Fruit fly (Drosophila melanogaster) whole organism, prepupa: ENCODE results near the gene Edc3.

ENCODE experiments used
- Blimp-1 ChIP-seq: fragments of 200-800 bp; sonication (Bioruptor generic); optimal IDR thresholded peaks from 3 replicates; lab custom pipeline; 2017; ENCODE audit warnings: missing biosample characterization, missing genetic modification characterization, mild to moderate bottlenecking, moderate library complexity, missing genetic modification reagents
- CG10669 ChIP-seq: fragments of 200-800 bp; sonication (Bioruptor generic); optimal IDR thresholded peaks from 3 replicates; lab custom pipeline; 2018; ENCODE audit warnings: missing biosample characterization, mild to moderate bottlenecking, missing genetic modification characterization, moderate library complexity
- CG11294 ChIP-seq: fragments of 200-800 bp; sonication (Bioruptor generic); IDR thresholded peaks from 2 replicates; pipeline ENCODE4 v1.3.6; 2022; ENCODE audit warnings: missing biosample characterization, missing genetic modification characterization
- CG11762 ChIP-seq: fragments of 200-800 bp; sonication (Bioruptor generic); optimal IDR thresholded peaks from 3 replicates; lab custom pipeline; 2016; ENCODE audit warnings: missing biosample characterization, missing genetic modification characterization; ENCODE audit not compliant: insufficient read depth
- CG11902 ChIP-seq: fragments of 200-800 bp; sonication (Bioruptor generic); optimal IDR thresholded peaks from 3 replicates; lab custom pipeline; 2016; ENCODE audit warnings: missing biosample characterization, missing genetic modification characterization
- CG15336 ChIP-seq: fragments of 200-800 bp; sonication (Bioruptor generic); IDR thresholded peaks from 2 replicates; pipeline ENCODE4 v1.3.6; 2022; ENCODE audit warnings: missing biosample characterization, missing genetic modification characterization
- CG1621 ChIP-seq: fragments of 200-800 bp; sonication (Bioruptor generic); optimal IDR thresholded peaks from 3 replicates; lab custom pipeline; 2018; ENCODE audit warnings: missing biosample characterization, mild to moderate bottlenecking, missing genetic modification characterization
- CG3032 ChIP-seq: fragments of 200-800 bp; optimal IDR thresholded peaks from 2 replicates; lab custom pipeline; 2019; ENCODE audit warnings: missing biosample characterization, mild to moderate bottlenecking, missing genetic modification characterization, moderate library complexity
- CG31627 ChIP-seq: fragments of 200-800 bp; sonication (Bioruptor generic); optimal IDR thresholded peaks from 3 replicates; lab custom pipeline; 2016; ENCODE audit warnings: missing biosample characterization, missing genetic modification characterization
- CG32006 ChIP-seq: fragments of 200-800 bp; sonication (Bioruptor generic); optimal IDR thresholded peaks from 3 replicates; lab custom pipeline; 2017; ENCODE audit warnings: missing biosample characterization, mild to moderate bottlenecking, missing genetic modification characterization
- CG34406 ChIP-seq: fragments of 200-800 bp; sonication (Bioruptor generic); optimal IDR thresholded peaks from 3 replicates; lab custom pipeline; 2016; ENCODE audit warnings: missing biosample characterization, missing genetic modification characterization
- CG3919 ChIP-seq: fragments of 200-800 bp; sonication (Bioruptor generic); optimal IDR thresholded peaks from 3 replicates; lab custom pipeline; 2016; ENCODE audit warnings: missing biosample characterization, missing genetic modification characterization
- CG4318 ChIP-seq: fragments of 200-800 bp; sonication (Bioruptor generic); optimal IDR thresholded peaks from 3 replicates; lab custom pipeline; 2017; ENCODE audit warnings: missing biosample characterization, mild to moderate bottlenecking, missing genetic modification characterization
- CG6163 ChIP-seq: fragments of 200-800 bp; sonication (Bioruptor generic); IDR thresholded peaks from 3 replicates; pipeline ENCODE4 v1.3.6; 2022; ENCODE audit warnings: missing biosample characterization, missing genetic modification characterization
- CG6276 ChIP-seq: fragments of 200-800 bp; sonication (Bioruptor generic); optimal IDR thresholded peaks from 2 replicates; lab custom pipeline; 2017; ENCODE audit warnings: missing biosample characterization, mild to moderate bottlenecking, missing genetic modification characterization
- CG6792 ChIP-seq: fragments of 200-800 bp; sonication (Bioruptor generic); optimal IDR thresholded peaks from 3 replicates; lab custom pipeline; 2016; ENCODE audit warnings: missing biosample characterization, missing genetic modification characterization
- CG6808 ChIP-seq: fragments of 200-800 bp; sonication (Bioruptor generic); optimal IDR thresholded peaks from 3 replicates; lab custom pipeline; 2017; ENCODE audit warnings: missing biosample characterization, missing genetic modification characterization, mild to moderate bottlenecking, moderate library complexity, missing genetic modification reagents
- CG6854 ChIP-seq: fragments of 200-800 bp; sonication (Bioruptor generic); optimal IDR thresholded peaks from 2 replicates; lab custom pipeline; 2017; ENCODE audit warnings: missing biosample characterization, mild to moderate bottlenecking, missing genetic modification characterization
- CG7368 ChIP-seq: fragments of 200-800 bp; sonication (Bioruptor generic); optimal IDR thresholded peaks from 3 replicates; lab custom pipeline; 2016; ENCODE audit warnings: missing biosample characterization, missing genetic modification characterization
- CG8119 ChIP-seq: fragments of 200-800 bp; sonication (Bioruptor generic); IDR thresholded peaks from 3 replicates; pipeline ENCODE4 v1.3.6; 2022; ENCODE audit warnings: missing biosample characterization, missing genetic modification characterization
- CG8319 ChIP-seq: fragments of 200-800 bp; sonication (Bioruptor generic); optimal IDR thresholded peaks from 3 replicates; lab custom pipeline; 2016; ENCODE audit warnings: missing biosample characterization, missing genetic modification characterization
- CG8632 ChIP-seq: fragments of 200-800 bp; sonication (Bioruptor generic); optimal IDR thresholded peaks from 3 replicates; lab custom pipeline; 2016; ENCODE audit warnings: missing biosample characterization, missing genetic modification characterization
- CG9139 ChIP-seq: fragments of 200-800 bp; sonication (Bioruptor generic); optimal IDR thresholded peaks from 3 replicates; lab custom pipeline; 2017; ENCODE audit warnings: missing biosample characterization, mild to moderate bottlenecking, missing genetic modification characterization
- Eip75B ChIP-seq: fragments of 200-800 bp; sonication (Bioruptor generic); optimal IDR thresholded peaks from 3 replicates; lab custom pipeline; 2016; ENCODE audit warnings: missing biosample characterization, missing genetic modification characterization
- Eip78C ChIP-seq: fragments of 200-800 bp; sonication (Bioruptor generic); peaks from one replicate; lab custom pipeline; 2016; ENCODE audit warnings: missing biosample characterization, missing genetic modification characterization
- Eip93F ChIP-seq: fragments of 200-800 bp; sonication (Bioruptor generic); optimal IDR thresholded peaks from 2 replicates; lab custom pipeline; 2016; ENCODE audit warnings: missing biosample characterization, mild to moderate bottlenecking, missing genetic modification characterization
- Ets21C ChIP-seq: fragments of 200-800 bp; sonication (Bioruptor generic); optimal IDR thresholded peaks from 3 replicates; lab custom pipeline; 2016; ENCODE audit warnings: missing biosample characterization, missing genetic modification characterization
- Ets96B ChIP-seq: fragments of 200-800 bp; optimal IDR thresholded peaks from 2 replicates; lab custom pipeline; 2019; ENCODE audit warnings: missing biosample characterization, mild to moderate bottlenecking, missing genetic modification characterization, moderate library complexity
- Gug ChIP-seq: fragments of 200-800 bp; sonication (Bioruptor generic); IDR thresholded peaks from 2 replicates; pipeline ENCODE4 v1.3.6; 2022; ENCODE audit warnings: missing biosample characterization, missing genetic modification characterization
- Hr38 ChIP-seq: sonication (Bioruptor generic); optimal IDR thresholded peaks from 2 replicates; lab custom pipeline; 2016; ENCODE audit warnings: missing biosample characterization, missing genetic modification characterization
- Hr39 ChIP-seq: fragments of 200-800 bp; sonication (Bioruptor generic); optimal IDR thresholded peaks from 2 replicates; lab custom pipeline; 2016; ENCODE audit warnings: missing biosample characterization, missing genetic modification characterization
- Hr4 ChIP-seq: fragments of 200-800 bp; sonication (Bioruptor generic); optimal IDR thresholded peaks from 3 replicates; lab custom pipeline; 2016; ENCODE audit warnings: missing biosample characterization, missing genetic modification characterization
- Lpt ChIP-seq: fragments of 200-800 bp; sonication (Bioruptor generic); optimal IDR thresholded peaks from 3 replicates; lab custom pipeline; 2016; ENCODE audit warnings: missing biosample characterization, missing genetic modification characterization
- Met ChIP-seq: fragments of 200-800 bp; sonication (Bioruptor generic); optimal IDR thresholded peaks from 3 replicates; lab custom pipeline; 2016; ENCODE audit warnings: missing biosample characterization, missing genetic modification characterization
- Smox ChIP-seq: fragments of 200-800 bp; sonication (Bioruptor generic); optimal IDR thresholded peaks from 3 replicates; lab custom pipeline; 2016; ENCODE audit warnings: missing biosample characterization, missing genetic modification characterization
- Sox14 ChIP-seq: fragments of 200-800 bp; sonication (Bioruptor generic); optimal IDR thresholded peaks from 3 replicates; lab custom pipeline; 2016; ENCODE audit warnings: missing biosample characterization, missing genetic modification characterization
- Sox15 ChIP-seq: fragments of 200-800 bp; sonication (Bioruptor generic); optimal IDR thresholded peaks from 3 replicates; lab custom pipeline; 2016; ENCODE audit warnings: missing biosample characterization, missing genetic modification characterization
- achi ChIP-seq: fragments of 200-800 bp; sonication (Bioruptor generic); optimal IDR thresholded peaks from 3 replicates; lab custom pipeline; 2016; ENCODE audit warnings: missing biosample characterization, missing genetic modification characterization
- acj6 ChIP-seq: fragments of 200-800 bp; sonication (Bioruptor generic); optimal IDR thresholded peaks from 3 replicates; lab custom pipeline; 2016; ENCODE audit warnings: missing biosample characterization, missing genetic modification characterization
- cyc ChIP-seq: fragments of 200-800 bp; sonication (Bioruptor generic); optimal IDR thresholded peaks from 3 replicates; lab custom pipeline; 2016; ENCODE audit warnings: missing biosample characterization, missing genetic modification characterization
- dac ChIP-seq: fragments of 200-800 bp; sonication (Bioruptor generic); optimal IDR thresholded peaks from 2 replicates; lab custom pipeline; 2017; ENCODE audit warnings: missing biosample characterization, mild to moderate bottlenecking, missing genetic modification characterization
- eg ChIP-seq: fragments of 200-800 bp; sonication (Bioruptor generic); IDR thresholded peaks from 3 replicates; pipeline ENCODE4 v1.3.6; 2022; ENCODE audit warnings: missing biosample characterization, missing genetic modification characterization
- esn ChIP-seq: fragments of 200-800 bp; sonication (Bioruptor generic); optimal IDR thresholded peaks from 2 replicates; lab custom pipeline; 2016; ENCODE audit warnings: missing biosample characterization, mild to moderate bottlenecking, missing genetic modification characterization, moderate library complexity
- fd59A ChIP-seq: fragments of 200-800 bp; sonication (Bioruptor generic); optimal IDR thresholded peaks from 2 replicates; lab custom pipeline; 2017; ENCODE audit warnings: missing biosample characterization, mild to moderate bottlenecking, missing genetic modification characterization, missing genetic modification reagents
- fd85E ChIP-seq: fragments of 200-800 bp; sonication (Bioruptor generic); optimal IDR thresholded peaks from 3 replicates; lab custom pipeline; 2016; ENCODE audit warnings: missing biosample characterization, missing genetic modification characterization
- lz ChIP-seq: fragments of 200-800 bp; sonication (Bioruptor generic); optimal IDR thresholded peaks from 3 replicates; lab custom pipeline; 2016; ENCODE audit warnings: missing biosample characterization, missing genetic modification characterization
- net ChIP-seq: fragments of 200-800 bp; sonication (Bioruptor generic); optimal IDR thresholded peaks from 3 replicates; lab custom pipeline; 2016; ENCODE audit warnings: missing biosample characterization, missing genetic modification characterization
- pdm3 ChIP-seq: fragments of 200-800 bp; sonication (Bioruptor generic); optimal IDR thresholded peaks from 3 replicates; lab custom pipeline; 2016; ENCODE audit warnings: missing biosample characterization, missing genetic modification characterization
- salr ChIP-seq, 2 experiments: fragments of 200-800 bp; sonication (Bioruptor generic); optimal IDR thresholded peaks; 3 replicates each; lab custom pipeline; 2016 to 2018; ENCODE audit warnings: missing biosample characterization in 2 of 2, missing genetic modification characterization in 2 of 2, mild to moderate bottlenecking in 1 of 2
- ss ChIP-seq, 2 experiments: fragments of 200-800 bp; sonication (Bioruptor generic); optimal IDR thresholded peaks; 2 replicates in 1 of 2; 3 replicates in 1 of 2; lab custom pipeline; 2017 to 2018; ENCODE audit warnings: mild to moderate bottlenecking in 2 of 2, missing biosample characterization in 2 of 2, missing genetic modification characterization in 2 of 2, moderate library complexity in 1 of 2
- svp ChIP-seq: fragments of 200-800 bp; sonication (Bioruptor generic); peaks from one replicate; lab custom pipeline; 2016; ENCODE audit warnings: missing biosample characterization, missing genetic modification characterization
- topi ChIP-seq: fragments of 200-800 bp; sonication (Bioruptor generic); optimal IDR thresholded peaks from 3 replicates; lab custom pipeline; 2016; ENCODE audit warnings: missing biosample characterization, missing genetic modification characterization
- vri ChIP-seq: fragments of 200-800 bp; sonication (Bioruptor generic); optimal IDR thresholded peaks from 3 replicates; lab custom pipeline; 2016; ENCODE audit warnings: missing biosample characterization, mild to moderate bottlenecking, missing genetic modification characterization

The Edc3 gene

DNA sequence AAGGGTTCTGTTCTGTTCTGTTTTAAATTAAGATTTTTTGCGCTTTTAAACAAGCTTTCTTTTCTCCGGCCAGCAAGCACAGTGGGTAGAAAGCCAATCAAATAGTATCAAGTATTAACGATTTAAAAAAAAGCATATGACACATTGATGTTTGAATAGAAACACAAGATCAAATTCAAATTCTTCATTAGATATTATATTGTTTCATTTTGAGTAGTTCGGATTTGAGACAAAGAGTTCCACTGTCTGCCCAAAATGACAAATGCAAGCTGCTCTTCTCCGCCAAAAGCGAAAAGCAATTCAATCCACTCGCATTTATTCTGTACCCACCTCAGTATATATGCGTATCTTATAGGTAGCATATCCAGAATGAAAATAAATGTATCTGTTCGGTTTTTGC is 27.4 kb downstream of the Edc3 start:
- peak; percentile 24 for TF ChIP-seq CG11762
- peak; percentile 29 for TF ChIP-seq CG7368
- no peak for TF ChIP-seq CG11294 (GFP tag; lab: Robert Waterston, UW)
- peak; percentile 65 for TF ChIP-seq CG6792 (GFP tag; lab: Kevin White, UChicago)
- peak; percentile 89 for TF ChIP-seq CG31627 (GFP tag; lab: Kevin White, UChicago)
- TF ChIP-seq Ets96B: no peak
- TF ChIP-seq dac (GFP tag; lab: Kevin White, UChicago): no peak
- no peak for TF ChIP-seq ss (GFP tag; optimal IDR thresholded peaks at IDR 0.05; lab: Kevin White, UChicago)
- TF ChIP-seq Met (GFP tag; lab: Kevin White, UChicago): peak; percentile 90
- no peak for TF ChIP-seq Hr38 (GFP tag; lab: Kevin White, UChicago)
- TF ChIP-seq Ets21C (GFP tag; lab: Kevin White, UChicago): peak; percentile 80
- peak; percentile 68 for TF ChIP-seq achi (GFP tag; lab: Kevin White, UChicago)
- TF ChIP-seq esn (GFP tag; lab: Kevin White, UChicago): peak; percentile 90
- TF ChIP-seq CG3919 (GFP tag; lab: Kevin White, UChicago): peak; percentile 66
- no peak for TF ChIP-seq CG6276
- peak; percentile 56 for TF ChIP-seq net (GFP tag; lab: Kevin White, UChicago)
- peak; percentile 85 for TF ChIP-seq topi
- no peak for TF ChIP-seq CG3032
- peak; percentile 80 for TF ChIP-seq Eip75B (GFP tag; lab: Kevin White, UChicago)
- peak; percentile 88 for TF ChIP-seq Smox (GFP tag; lab: Kevin White, UChicago)
- peak; percentile 65 for TF ChIP-seq CG8632 (GFP tag; lab: Kevin White, UChicago)
- TF ChIP-seq Gug (GFP tag; lab: Robert Waterston, UW): no peak
- peak; percentile 66 for TF ChIP-seq Sox15 (GFP tag; lab: Kevin White, UChicago)
- TF ChIP-seq pdm3 (GFP tag; lab: Kevin White, UChicago): peak; percentile 68
- TF ChIP-seq CG6854: peak; percentile 10
- no peak for TF ChIP-seq fd85E (GFP tag; lab: Kevin White, UChicago)
- peak; percentile 80 for TF ChIP-seq Sox14 (GFP tag; lab: Kevin White, UChicago)
- peak; percentile 90 for TF ChIP-seq Eip78C (GFP tag; lab: Kevin White, UChicago)
- peak; percentile 37 for TF ChIP-seq CG10669 (GFP tag; lab: Kevin White, UChicago)
- peak; percentile 55 for TF ChIP-seq Eip93F (GFP tag; lab: Kevin White, UChicago)
- peak; percentile 28 for TF ChIP-seq Hr4 (GFP tag; lab: Kevin White, UChicago)
- peak; percentile 1 for TF ChIP-seq CG6808 (GFP tag; lab: Kevin White, UChicago)
- no peak for TF ChIP-seq CG1621 (tag; lab: Kevin White, UChicago)
- peak; percentile 83 for TF ChIP-seq cyc (GFP tag; lab: Kevin White, UChicago)
- peak; percentile 38 for TF ChIP-seq CG32006
- peak; percentile 76 for TF ChIP-seq CG6163 (GFP tag; lab: Robert Waterston, UW)
- peak; percentile 65 for TF ChIP-seq eg
- peak; percentile 69 for TF ChIP-seq CG34406
- peak; percentile 55 for TF ChIP-seq Blimp-1 (GFP tag; lab: Kevin White, UChicago)
- TF ChIP-seq salr (GFP tag; optimal IDR thresholded peaks at IDR 0.05; lab: Kevin White, UChicago): peak in 1 of 2 experiments; percentile 13
- peak; percentile 54 for TF ChIP-seq CG8319 (GFP tag; lab: Kevin White, UChicago)
- peak; percentile 71 for TF ChIP-seq CG15336
- TF ChIP-seq CG4318 (GFP tag; lab: Kevin White, UChicago): no peak
- TF ChIP-seq CG8119 (GFP tag; lab: Robert Waterston, UW): 0 out of 3 replicates have a peak, but pooled peaks have one; percentile 31
- peak; percentile 94 for TF ChIP-seq svp
- TF ChIP-seq lz (GFP tag; lab: Kevin White, UChicago): peak; percentile 88
- peak; percentile 51 for TF ChIP-seq CG11902
- peak; percentile 89 for TF ChIP-seq Hr39 (GFP tag; lab: Kevin White, UChicago)
- TF ChIP-seq fd59A (GFP tag; lab: Kevin White, UChicago): no peak
- TF ChIP-seq Lpt (GFP tag; lab: Kevin White, UChicago): peak; percentile 23
- TF ChIP-seq acj6 (GFP tag; lab: Kevin White, UChicago): peak; percentile 75
- no peak for TF ChIP-seq CG9139
- TF ChIP-seq vri (GFP tag; lab: Kevin White, UChicago): peak; percentile 76
